Fruit fly (Drosophila melanogaster): Measurements from ENCODE around the gene CG8372.

The CG8372 gene

DNA sequence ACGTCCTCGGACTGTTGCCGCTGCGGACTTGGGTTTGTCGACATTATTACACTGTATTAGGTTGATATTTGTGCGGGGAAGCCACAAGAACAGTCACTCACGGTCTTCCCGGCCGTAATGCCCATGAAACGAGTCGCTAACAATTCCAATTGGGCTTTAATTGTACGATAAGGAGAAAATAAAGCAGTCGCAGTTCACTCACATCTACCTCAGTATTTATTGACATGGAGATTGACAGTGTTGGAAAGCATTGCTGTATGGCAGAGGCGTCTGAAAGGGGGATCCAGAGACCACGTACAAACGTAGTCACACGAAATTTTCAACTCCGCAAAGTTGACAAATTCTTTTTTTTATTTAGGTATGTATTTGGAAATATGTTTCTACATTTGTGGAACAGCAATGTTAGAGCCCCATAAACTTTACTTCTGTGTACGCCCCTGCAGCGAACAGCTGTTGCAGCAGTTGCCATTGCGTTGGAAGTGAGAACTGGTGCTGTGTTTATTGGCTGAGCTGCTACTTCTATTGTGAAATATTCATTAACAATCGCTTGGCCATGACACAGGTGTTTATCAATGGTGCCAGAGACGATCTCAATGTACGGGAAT is at the start of gene CG8372, which contains the start of gene CG8360:
TSS of gene CG8372 (minus strand) at position 237 of the 605 bp plus-strand sequence.
TSS of gene CG8360 (plus strand) at position 294 of the 605 bp plus-strand sequence.
- TF ChIP-seq CG9705 (GFP tag; optimal IDR thresholded peaks at IDR 0.05) (peak; percentile 99), Hr78 (GFP tag; optimal IDR thresholded peaks at IDR 0.05) (no peak), Jra (GFP tag; optimal IDR thresholded peaks at IDR 0.05) (peak; percentile 99), fru (GFP tag; optimal IDR thresholded peaks at IDR 0.05) (peak; percentile 99), woc (GFP tag; optimal IDR thresholded peaks at IDR 0.05) (peak; percentile 99), OdsH (GFP tag; optimal IDR thresholded peaks at IDR 0.05) (peak; percentile 100), Hnf4 (GFP tag; optimal IDR thresholded peaks at IDR 0.05) (peak; percentile 100), usp (GFP tag; optimal IDR thresholded peaks at IDR 0.05) (no peak), psq (GFP tag; optimal IDR thresholded peaks at IDR 0.05) (peak; percentile 98), CrebA (GFP tag; optimal IDR thresholded peaks at IDR 0.05; ENCODE audit: borderline replicate concordance) (no peak), foxo (GFP tag; optimal IDR thresholded peaks at IDR 0.05) (peak; percentile 98 to 100), brk (GFP tag; optimal IDR thresholded peaks at IDR 0.05) (peak; percentile 99), N (GFP tag; optimal IDR thresholded peaks at IDR 0.05) (no peak), rgr (GFP tag; optimal IDR thresholded peaks at IDR 0.05) (peak; percentile 100), jim (GFP tag; optimal IDR thresholded peaks at IDR 0.05) (peak; percentile 79), Rel (GFP tag; optimal IDR thresholded peaks at IDR 0.05) (peak; percentile 97), Rel (tag; optimal IDR thresholded peaks at IDR 0.05) (peak; percentile 92), dsf (GFP tag; optimal IDR thresholded peaks at IDR 0.05; ENCODE audit: borderline replicate concordance) (peak; percentile 97), Hr83 (GFP tag; optimal IDR thresholded peaks at IDR 0.05; ENCODE audit: poor library complexity, severe bottlenecking) (peak; percentile 99), Vsx2 (GFP tag; optimal IDR thresholded peaks at IDR 0.05; ENCODE audit: partially characterized antibody) (no peak), Mio (GFP tag; optimal IDR thresholded peaks at IDR 0.05) (peak; percentile 95), dl (GFP tag; optimal IDR thresholded peaks at IDR 0.05; ENCODE audit: insufficient read depth in 1 of 2, partially characterized antibody in 2 of 2) (no peak), br (GFP tag; optimal IDR thresholded peaks at IDR 0.05) (peak; percentile 100), sage (GFP tag; optimal IDR thresholded peaks at IDR 0.05) (peak; percentile 99), dmrt93B (GFP tag; optimal IDR thresholded peaks at IDR 0.05) (peak; percentile 98), HLH106 (tag; optimal IDR thresholded peaks at IDR 0.05) (peak; percentile 99), Dfd (GFP tag; optimal IDR thresholded peaks at IDR 0.05) (no peak), GATAd (GFP tag; optimal IDR thresholded peaks at IDR 0.05) (peak; percentile 98), pan (optimal IDR thresholded peaks at IDR 0.05) (no peak), ey (GFP tag; optimal IDR thresholded peaks at IDR 0.05) (peak; percentile 99), lola (GFP tag; optimal IDR thresholded peaks at IDR 0.05) (no peak), Myc (optimal IDR thresholded peaks at IDR 0.05) (no peak), Dif (GFP tag; optimal IDR thresholded peaks at IDR 0.05; ENCODE audit: partially characterized antibody) (no peak), CG32264 (GFP tag; optimal IDR thresholded peaks at IDR 0.05) (peak; percentile 99), Sp1 (GFP tag; optimal IDR thresholded peaks at IDR 0.05) (peak; percentile 99), tai (GFP tag; optimal IDR thresholded peaks at IDR 0.05) (peak; percentile 99), sv (GFP tag; optimal IDR thresholded peaks at IDR 0.05) (peak; percentile 99), h (GFP tag; optimal IDR thresholded peaks at IDR 0.05) (peak; percentile 100), Abd-B (GFP tag; optimal IDR thresholded peaks at IDR 0.05) (no peak)

DNA sequence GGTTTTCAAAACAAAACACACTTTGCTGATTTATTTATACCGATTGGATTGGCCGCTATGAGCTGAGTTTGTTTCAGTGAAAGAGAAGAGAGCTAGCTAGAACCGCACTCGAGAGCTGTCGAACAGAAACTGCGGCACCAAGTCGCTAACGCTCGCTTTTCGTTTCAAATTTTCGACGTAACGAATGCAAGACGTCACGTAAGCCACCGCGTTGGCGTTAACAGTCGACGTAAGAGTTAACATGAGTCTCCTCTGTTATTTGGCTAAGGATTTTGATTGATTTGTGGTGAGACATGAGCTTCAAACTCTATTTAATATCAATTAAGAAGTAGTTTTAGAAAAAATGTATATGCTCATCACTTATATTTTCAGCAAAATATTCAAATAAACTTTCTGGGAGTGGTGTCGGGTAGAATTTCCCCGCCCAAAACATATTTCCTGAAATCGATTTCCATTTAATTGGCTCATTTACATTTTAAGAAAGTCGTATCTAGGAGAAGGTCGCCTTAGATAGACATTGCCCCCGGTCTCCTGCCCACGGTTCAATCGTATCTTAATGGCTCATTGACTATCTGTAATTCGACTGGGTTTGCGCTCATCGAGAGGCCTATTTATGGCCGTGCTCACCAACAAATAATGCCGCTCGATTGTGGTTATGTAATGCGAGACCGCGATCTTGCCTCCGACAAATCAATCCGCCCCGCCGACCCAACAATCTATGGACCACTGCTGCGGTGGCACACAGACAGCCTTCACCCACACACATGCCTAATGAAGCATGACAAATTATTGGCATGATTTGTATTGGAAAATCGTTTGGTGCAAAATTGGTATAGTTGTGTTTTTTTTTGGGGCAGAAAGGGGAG is 44.9 kb upstream of the CG8372 start, which contains the start of gene CG8086:
TSS of gene CG8086 (minus strand) at position 102 of the 866 bp plus-strand sequence.
- TF ChIP-seq jim (GFP tag; optimal IDR thresholded peaks at IDR 0.05) (no peak), Jra (GFP tag; optimal IDR thresholded peaks at IDR 0.05) (no peak), fru (GFP tag; optimal IDR thresholded peaks at IDR 0.05) (no peak), Dif (GFP tag; optimal IDR thresholded peaks at IDR 0.05; ENCODE audit: partially characterized antibody) (no peak), brk (GFP tag; optimal IDR thresholded peaks at IDR 0.05) (no peak), dmrt93B (GFP tag; optimal IDR thresholded peaks at IDR 0.05) (no peak), woc (GFP tag; optimal IDR thresholded peaks at IDR 0.05) (no peak), Hnf4 (GFP tag; optimal IDR thresholded peaks at IDR 0.05) (no peak), pan (optimal IDR thresholded peaks at IDR 0.05) (no peak), Vsx2 (GFP tag; optimal IDR thresholded peaks at IDR 0.05; ENCODE audit: partially characterized antibody) (no peak), Myc (optimal IDR thresholded peaks at IDR 0.05) (no peak)
